Fruit fly (Drosophila melanogaster): ENCODE results near the gene CG12605.

Gene CG12605

DNA sequence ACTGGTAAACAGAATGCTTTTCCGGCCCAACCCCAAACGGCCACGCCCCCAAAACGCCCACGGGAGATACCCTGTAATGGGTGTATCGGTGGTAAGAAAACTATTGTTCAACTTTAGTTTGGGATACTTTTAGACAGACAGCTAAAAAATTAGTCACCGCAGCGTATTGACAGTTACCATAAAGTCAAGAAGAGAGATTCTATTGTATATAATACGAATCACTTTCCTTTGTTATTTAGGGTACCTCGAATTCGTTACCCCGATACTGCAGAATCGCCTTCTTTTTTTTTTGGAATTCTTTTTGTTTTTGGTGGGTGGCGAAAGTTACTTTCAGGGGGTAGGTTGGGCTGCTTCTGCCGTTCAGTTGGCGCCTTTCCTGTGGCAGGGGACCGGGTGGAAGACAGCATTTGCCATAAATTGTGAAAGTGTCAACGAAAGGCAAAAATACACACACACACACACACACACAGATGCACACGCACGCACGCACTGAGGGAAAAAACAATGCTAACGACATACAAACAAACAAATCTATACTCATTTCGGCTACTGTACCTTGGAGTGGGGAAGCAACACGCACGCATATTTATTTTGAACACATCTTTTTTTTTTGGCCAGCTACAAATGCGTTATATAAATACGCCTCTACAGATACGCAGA is 5.9 kb upstream of the CG12605 start:
- TF ChIP-seq CG15710 (tag; optimal IDR thresholded peaks at IDR 0.05) (no peak), CG8159 (tag; optimal IDR thresholded peaks at IDR 0.05) (no peak), CG10348 (GFP tag; IDR thresholded peaks at IDR 0.05) (no peak), CG4496 (GFP tag; IDR thresholded peaks at IDR 0.05) (no peak), gl (tag; optimal IDR thresholded peaks at IDR 0.05) (no peak), CG32121 (GFP tag; IDR thresholded peaks at IDR 0.05) (no peak), EcR (GFP tag; optimal IDR thresholded peaks at IDR 0.05) (no peak), Ets98B (GFP tag; IDR thresholded peaks at IDR 0.05) (no peak), Pif1A (GFP tag; optimal IDR thresholded peaks at IDR 0.05) (no peak), fd96Ca (GFP tag; IDR thresholded peaks at IDR 0.05) (no peak), Pif1B (GFP tag; optimal IDR thresholded peaks at IDR 0.05) (no peak), rn (GFP tag; IDR thresholded peaks at IDR 0.05) (no peak), Snoo (tag; optimal IDR thresholded peaks at IDR 0.05) (no peak), CG17806 (tag; optimal IDR thresholded peaks at IDR 0.05) (no peak), D1 (tag; optimal IDR thresholded peaks at IDR 0.05) (no peak), CG12605 (GFP tag; IDR thresholded peaks at IDR 0.05) (no peak)

dm6 chr3L:3965102-3965501 is 531 bp upstream of the CG12605 start:
- TF ChIP-seq CG17806 (tag; optimal IDR thresholded peaks at IDR 0.05) (no peak), CG12605 (GFP tag; IDR thresholded peaks at IDR 0.05) (peak; percentile 92)

DNA sequence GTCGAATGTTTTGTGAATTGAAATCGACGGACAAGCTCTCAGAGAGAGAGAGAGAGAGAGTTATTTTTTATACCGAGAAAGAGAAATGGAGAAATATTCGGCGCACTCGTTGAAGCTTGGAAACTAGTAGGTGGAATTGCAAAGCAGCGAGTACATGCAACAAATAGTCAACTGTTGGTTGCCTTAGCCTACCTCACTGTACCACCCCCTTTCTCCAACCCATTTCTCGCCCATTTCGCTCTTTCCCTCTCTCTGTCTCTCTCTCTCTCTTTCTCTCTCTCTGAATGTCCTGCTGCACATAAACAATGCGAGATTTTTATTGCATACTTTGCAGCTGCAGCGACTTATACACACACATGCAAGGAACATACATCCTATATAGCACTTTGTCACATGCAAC is 592 bp downstream of the CG12605 start:
- no peak for TF ChIP-seq Ets98B (GFP tag; IDR thresholded peaks at IDR 0.05)
- no peak for TF ChIP-seq Snoo (tag; optimal IDR thresholded peaks at IDR 0.05)
- no peak for TF ChIP-seq CG13204 (GFP tag; optimal IDR thresholded peaks at IDR 0.05)
- TF ChIP-seq CG9948 (tag; optimal IDR thresholded peaks at IDR 0.05), result no peak
- peak; percentile 73; the same call in 1 of the 2 replicates for TF ChIP-seq CG12605 (GFP tag; IDR thresholded peaks at IDR 0.05)

- no peak for TF ChIP-seq CG4496 (GFP tag; IDR thresholded peaks at IDR 0.05)
Measured at dm6 chr3L:3960877-3961417, 3.6 kb downstream of the CG12605 start.

dm6 chr3L:3952468-3952867 is 12.1 kb downstream of the CG12605 start, which contains the start of gene CG14984:
CG14984 (minus strand) TSS chr3L:3952550.
- TF ChIP-seq CG13204 (GFP tag; optimal IDR thresholded peaks at IDR 0.05), result peak; percentile 36
- TF ChIP-seq rn (GFP tag; IDR thresholded peaks at IDR 0.05), result peak; percentile 69
- TF ChIP-seq Pif1B (GFP tag; optimal IDR thresholded peaks at IDR 0.05), result peak; percentile 71
- TF ChIP-seq CG32121 (GFP tag; IDR thresholded peaks at IDR 0.05), result no peak
- peak; percentile 78 for TF ChIP-seq gl (tag; optimal IDR thresholded peaks at IDR 0.05)
- TF ChIP-seq CG4496 (GFP tag; IDR thresholded peaks at IDR 0.05), result peak; percentile 79
- peak; percentile 19 for TF ChIP-seq D1 (tag; optimal IDR thresholded peaks at IDR 0.05)
- peak; percentile 84 for TF ChIP-seq fd96Ca (GFP tag; IDR thresholded peaks at IDR 0.05)
- peak; percentile 74 for TF ChIP-seq Ets98B (GFP tag; IDR thresholded peaks at IDR 0.05)
- peak; percentile 75 for TF ChIP-seq Pif1A (GFP tag; optimal IDR thresholded peaks at IDR 0.05)
- peak; percentile 88 for TF ChIP-seq CG12605 (GFP tag; IDR thresholded peaks at IDR 0.05)
- peak; percentile 90 for TF ChIP-seq CG8159 (tag; optimal IDR thresholded peaks at IDR 0.05)
- TF ChIP-seq CG17806 (tag; optimal IDR thresholded peaks at IDR 0.05), result peak; percentile 89
- TF ChIP-seq CG8301 (tag; optimal IDR thresholded peaks at IDR 0.05), result peak; percentile 85
- TF ChIP-seq CG15710 (tag; optimal IDR thresholded peaks at IDR 0.05), result peak; percentile 85
- no peak for TF ChIP-seq EcR (GFP tag; optimal IDR thresholded peaks at IDR 0.05)
- TF ChIP-seq CG14655 (GFP tag; optimal IDR thresholded peaks at IDR 0.05), result peak; percentile 89
- TF ChIP-seq CG10348 (GFP tag; IDR thresholded peaks at IDR 0.05), result 0 out of 2 replicates have a peak, but pooled peaks have one; percentile 29
- TF ChIP-seq CG34367 (tag; optimal IDR thresholded peaks at IDR 0.05), result peak; percentile 63
- TF ChIP-seq Snoo (tag; optimal IDR thresholded peaks at IDR 0.05), result peak; percentile 61
- TF ChIP-seq CG9948 (tag; optimal IDR thresholded peaks at IDR 0.05), result peak; percentile 89

DNA sequence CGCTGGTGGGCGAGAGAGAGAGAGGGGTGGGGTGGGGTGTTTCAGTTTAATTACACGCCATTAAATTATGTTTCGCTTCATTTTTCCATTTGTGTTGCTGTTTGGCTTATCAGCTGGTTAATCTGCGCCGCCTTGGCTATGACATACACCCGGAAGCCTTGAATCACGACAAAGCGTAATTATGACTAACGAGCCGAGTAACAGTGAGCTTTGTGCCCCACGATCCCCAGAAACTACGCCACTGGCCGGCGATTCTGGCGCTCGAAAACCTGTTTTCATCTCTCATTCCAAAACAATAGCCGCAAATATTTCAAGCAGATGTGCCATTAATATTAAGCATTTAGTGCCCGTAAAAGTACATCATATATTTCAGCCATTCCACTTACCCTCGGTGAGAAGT is 12.7 kb downstream of the CG12605 start:
- TF ChIP-seq Snoo (tag; optimal IDR thresholded peaks at IDR 0.05), result no peak
- no peak for TF ChIP-seq CG17806 (tag; optimal IDR thresholded peaks at IDR 0.05)
- no peak for TF ChIP-seq CG8159 (tag; optimal IDR thresholded peaks at IDR 0.05)
- no peak for TF ChIP-seq CG8301 (tag; optimal IDR thresholded peaks at IDR 0.05)
- TF ChIP-seq CG4496 (GFP tag; IDR thresholded peaks at IDR 0.05), result no peak
- no peak for TF ChIP-seq CG10348 (GFP tag; IDR thresholded peaks at IDR 0.05)
- no peak for TF ChIP-seq gl (tag; optimal IDR thresholded peaks at IDR 0.05)
- TF ChIP-seq EcR (GFP tag; optimal IDR thresholded peaks at IDR 0.05), result no peak
- TF ChIP-seq CG14655 (GFP tag; optimal IDR thresholded peaks at IDR 0.05), result no peak
- no peak for TF ChIP-seq rn (GFP tag; IDR thresholded peaks at IDR 0.05)
- TF ChIP-seq CG15710 (tag; optimal IDR thresholded peaks at IDR 0.05), result no peak
- TF ChIP-seq CG34367 (tag; optimal IDR thresholded peaks at IDR 0.05), result no peak
- no peak for TF ChIP-seq Ets98B (GFP tag; IDR thresholded peaks at IDR 0.05)
- TF ChIP-seq CG9948 (tag; optimal IDR thresholded peaks at IDR 0.05), result no peak
- TF ChIP-seq CG32121 (GFP tag; IDR thresholded peaks at IDR 0.05), result no peak

DNA sequence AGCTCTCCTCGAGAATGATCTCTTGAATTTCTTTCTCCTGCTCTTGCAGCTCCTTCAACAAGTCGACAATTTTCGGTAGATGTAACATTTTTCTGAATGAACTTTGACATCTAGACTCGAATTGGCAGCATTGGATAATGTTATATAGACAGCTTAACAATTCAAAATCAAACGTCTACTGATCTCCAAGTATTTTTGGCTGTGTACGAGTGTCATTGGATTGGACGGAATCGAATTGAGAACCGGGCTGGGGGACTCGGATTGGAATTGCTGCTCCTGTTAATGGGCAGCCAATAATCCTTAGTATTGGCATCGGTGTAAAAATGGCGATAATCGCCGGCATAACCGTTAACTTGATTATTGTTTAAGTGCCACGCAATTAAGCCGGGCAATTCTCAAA is 15.4 kb downstream of the CG12605 start, which contains the start of gene CG14983:
Gene CG14983 (minus strand): TSS at position 101 of the 400 bp plus-strand sequence.
- TF ChIP-seq EcR (GFP tag; optimal IDR thresholded peaks at IDR 0.05) (no peak), CG10348 (GFP tag; IDR thresholded peaks at IDR 0.05) (no peak), CG32121 (GFP tag; IDR thresholded peaks at IDR 0.05) (no peak), gl (tag; optimal IDR thresholded peaks at IDR 0.05) (no peak), rn (GFP tag; IDR thresholded peaks at IDR 0.05) (no peak), CG15710 (tag; optimal IDR thresholded peaks at IDR 0.05) (no peak), CG4496 (GFP tag; IDR thresholded peaks at IDR 0.05) (no peak), CG17806 (tag; optimal IDR thresholded peaks at IDR 0.05) (no peak), CG14655 (GFP tag; optimal IDR thresholded peaks at IDR 0.05) (no peak), CG9948 (tag; optimal IDR thresholded peaks at IDR 0.05) (no peak), D1 (tag; optimal IDR thresholded peaks at IDR 0.05) (no peak), fd96Ca (GFP tag; IDR thresholded peaks at IDR 0.05) (no peak), Pif1A (GFP tag; optimal IDR thresholded peaks at IDR 0.05) (no peak), CG13204 (GFP tag; optimal IDR thresholded peaks at IDR 0.05) (no peak), Pif1B (GFP tag; optimal IDR thresholded peaks at IDR 0.05) (no peak), CG8159 (tag; optimal IDR thresholded peaks at IDR 0.05) (no peak), CG8301 (tag; optimal IDR thresholded peaks at IDR 0.05) (no peak)

Measured in whole organism, pupa.